Fruit fly (Drosophila melanogaster): ENCODE measurements around the gene pros.

pros gene

DNA sequence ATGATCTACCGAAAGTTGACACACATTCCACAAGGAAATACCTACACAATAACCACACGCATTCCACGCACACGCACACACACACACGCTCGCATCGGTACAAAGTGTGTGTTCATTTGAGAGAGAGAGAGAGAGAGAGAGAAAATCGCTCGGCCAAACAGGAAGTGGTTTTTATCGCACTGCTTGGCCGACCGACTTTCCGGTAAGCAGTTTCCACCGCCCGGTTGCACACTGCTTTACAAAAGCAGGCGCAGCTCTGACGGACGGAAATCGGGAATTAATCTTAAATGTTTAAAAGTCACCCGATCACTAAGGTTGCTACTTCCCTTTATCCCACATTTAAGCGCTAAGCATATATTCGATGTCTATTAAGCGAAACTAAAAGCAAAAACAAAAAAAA, 64.5 kb downstream of the pros start:
- peak; percentile 22 for TF ChIP-seq Dfd (GFP tag; optimal IDR thresholded peaks at IDR 0.05)
- TF ChIP-seq Dif (GFP tag; optimal IDR thresholded peaks at IDR 0.05; ENCODE audit: partially characterized antibody), result no peak

dm6 chr3R:11393896-11394295, 65.6 kb downstream of the pros start:
- TF ChIP-seq CG32264 (GFP tag; optimal IDR thresholded peaks at IDR 0.05) (no peak), Mio (GFP tag; optimal IDR thresholded peaks at IDR 0.05) (no peak), CG9705 (GFP tag; optimal IDR thresholded peaks at IDR 0.05) (no peak), ey (GFP tag; optimal IDR thresholded peaks at IDR 0.05) (no peak), psq (GFP tag; optimal IDR thresholded peaks at IDR 0.05) (no peak), HLH106 (tag; optimal IDR thresholded peaks at IDR 0.05) (no peak), N (GFP tag; optimal IDR thresholded peaks at IDR 0.05) (no peak), OdsH (GFP tag; optimal IDR thresholded peaks at IDR 0.05) (no peak), fru (GFP tag; optimal IDR thresholded peaks at IDR 0.05) (no peak), sv (GFP tag; optimal IDR thresholded peaks at IDR 0.05) (no peak), Dif (GFP tag; optimal IDR thresholded peaks at IDR 0.05; ENCODE audit: partially characterized antibody) (no peak), br (GFP tag; optimal IDR thresholded peaks at IDR 0.05) (no peak), jim (GFP tag; optimal IDR thresholded peaks at IDR 0.05) (no peak), pan (optimal IDR thresholded peaks at IDR 0.05) (no peak), Sp1 (GFP tag; optimal IDR thresholded peaks at IDR 0.05) (no peak), Vsx2 (GFP tag; optimal IDR thresholded peaks at IDR 0.05; ENCODE audit: partially characterized antibody) (no peak), dmrt93B (GFP tag; optimal IDR thresholded peaks at IDR 0.05) (no peak), CrebA (GFP tag; optimal IDR thresholded peaks at IDR 0.05; ENCODE audit: borderline replicate concordance) (no peak), Jra (GFP tag; optimal IDR thresholded peaks at IDR 0.05) (no peak)

DNA sequence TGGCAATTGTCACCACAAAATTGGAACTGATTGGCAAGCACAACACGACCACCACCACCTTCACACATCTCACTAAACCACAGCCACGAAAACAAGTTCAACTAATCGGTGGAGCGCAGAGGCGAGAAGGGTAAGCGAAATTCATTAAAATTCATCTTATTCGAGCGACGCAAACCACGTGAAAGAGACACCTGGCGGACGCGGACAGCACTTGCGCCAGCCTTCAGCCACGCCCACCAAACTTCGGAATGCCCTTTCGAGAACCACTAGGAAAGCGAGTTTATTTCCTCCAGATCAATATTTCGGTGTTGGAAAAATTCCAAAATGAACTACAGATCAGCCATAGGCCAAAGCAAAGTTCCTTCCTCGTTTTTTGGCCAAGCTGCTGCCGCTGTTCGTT, 67.3 kb downstream of the pros start:
- TF ChIP-seq tai (GFP tag; optimal IDR thresholded peaks at IDR 0.05), result no peak
- no peak for TF ChIP-seq sage (GFP tag; optimal IDR thresholded peaks at IDR 0.05)
- no peak for TF ChIP-seq Abd-B (GFP tag; optimal IDR thresholded peaks at IDR 0.05)
- no peak for TF ChIP-seq Rel (GFP tag; optimal IDR thresholded peaks at IDR 0.05)
- no peak for TF ChIP-seq Rel (tag; optimal IDR thresholded peaks at IDR 0.05)
- no peak for TF ChIP-seq sv (GFP tag; optimal IDR thresholded peaks at IDR 0.05)
- TF ChIP-seq Dif (GFP tag; optimal IDR thresholded peaks at IDR 0.05; ENCODE audit: partially characterized antibody), result no peak
- TF ChIP-seq lola (GFP tag; optimal IDR thresholded peaks at IDR 0.05), result no peak
- TF ChIP-seq CG9705 (GFP tag; optimal IDR thresholded peaks at IDR 0.05), result no peak
- TF ChIP-seq CrebA (GFP tag; optimal IDR thresholded peaks at IDR 0.05; ENCODE audit: borderline replicate concordance), result no peak
- TF ChIP-seq woc (GFP tag; optimal IDR thresholded peaks at IDR 0.05), result no peak
- TF ChIP-seq Sp1 (GFP tag; optimal IDR thresholded peaks at IDR 0.05), result no peak
- TF ChIP-seq h (GFP tag; optimal IDR thresholded peaks at IDR 0.05), result no peak
- TF ChIP-seq GATAd (GFP tag; optimal IDR thresholded peaks at IDR 0.05), result no peak
- no peak for TF ChIP-seq foxo (GFP tag; optimal IDR thresholded peaks at IDR 0.05)
- no peak for TF ChIP-seq Mio (GFP tag; optimal IDR thresholded peaks at IDR 0.05)
- TF ChIP-seq Jra (GFP tag; optimal IDR thresholded peaks at IDR 0.05), result no peak
- TF ChIP-seq psq (GFP tag; optimal IDR thresholded peaks at IDR 0.05), result no peak

DNA sequence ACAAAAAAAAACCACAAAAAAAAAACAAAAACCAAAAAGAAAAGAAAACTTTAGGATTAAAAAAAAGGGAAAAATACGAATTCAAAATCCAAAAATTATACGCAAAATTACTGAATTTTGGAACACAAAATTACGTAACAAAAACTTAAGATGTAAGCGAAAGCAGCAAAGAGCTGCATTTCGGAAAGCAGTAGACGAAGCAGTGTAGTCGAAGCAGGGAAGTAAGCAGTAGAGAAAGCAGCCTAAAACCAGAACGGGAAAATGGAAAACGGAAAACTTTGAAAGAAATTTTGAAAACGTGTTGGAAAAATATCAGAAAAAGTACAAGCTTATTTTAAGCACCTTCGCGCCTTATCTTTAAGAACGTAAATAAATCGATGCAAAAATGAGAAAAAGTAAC, 74.6 kb downstream of the pros start:
- TF ChIP-seq Myc (optimal IDR thresholded peaks at IDR 0.05) (no peak), Hr83 (GFP tag; optimal IDR thresholded peaks at IDR 0.05; ENCODE audit: poor library complexity, severe bottlenecking) (no peak), CG32264 (GFP tag; optimal IDR thresholded peaks at IDR 0.05) (no peak), sage (GFP tag; optimal IDR thresholded peaks at IDR 0.05) (no peak), CrebA (GFP tag; optimal IDR thresholded peaks at IDR 0.05; ENCODE audit: borderline replicate concordance) (no peak), OdsH (GFP tag; optimal IDR thresholded peaks at IDR 0.05) (no peak), pan (optimal IDR thresholded peaks at IDR 0.05) (no peak), ey (GFP tag; optimal IDR thresholded peaks at IDR 0.05) (no peak), lola (GFP tag; optimal IDR thresholded peaks at IDR 0.05) (no peak), usp (GFP tag; optimal IDR thresholded peaks at IDR 0.05) (no peak), Mio (GFP tag; optimal IDR thresholded peaks at IDR 0.05) (no peak), psq (GFP tag; optimal IDR thresholded peaks at IDR 0.05) (no peak)

DNA sequence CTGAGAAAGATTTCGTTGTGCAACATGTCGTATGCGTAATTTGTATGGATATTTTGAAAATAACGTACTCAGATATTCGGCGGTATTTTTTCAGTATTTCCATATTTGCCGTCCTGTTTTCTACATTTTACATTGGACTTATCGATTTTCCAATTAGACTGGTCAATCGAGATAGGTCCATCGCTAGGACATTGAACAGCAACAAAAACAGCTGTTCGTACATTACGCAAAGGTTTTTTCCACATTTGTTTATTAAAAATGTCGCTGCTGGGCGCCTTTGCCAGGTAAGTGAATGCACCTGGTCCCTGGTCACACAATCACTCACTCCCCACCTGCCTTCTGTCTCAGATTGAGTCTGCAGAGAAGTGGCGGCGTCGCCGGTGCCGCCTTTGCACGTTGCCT, 79.5 kb downstream of the pros start, which contains the start of gene mRpL40:
mRpL40 (plus strand) TSS at position 186 of the 402 bp plus-strand sequence.
- TF ChIP-seq Sp1 (GFP tag; optimal IDR thresholded peaks at IDR 0.05) (no peak), sage (GFP tag; optimal IDR thresholded peaks at IDR 0.05) (no peak), usp (GFP tag; optimal IDR thresholded peaks at IDR 0.05) (no peak), jim (GFP tag; optimal IDR thresholded peaks at IDR 0.05) (no peak), br (GFP tag; optimal IDR thresholded peaks at IDR 0.05) (no peak), ey (GFP tag; optimal IDR thresholded peaks at IDR 0.05) (no peak), Hnf4 (GFP tag; optimal IDR thresholded peaks at IDR 0.05) (no peak), brk (GFP tag; optimal IDR thresholded peaks at IDR 0.05) (no peak), Hr78 (GFP tag; optimal IDR thresholded peaks at IDR 0.05) (no peak), psq (GFP tag; optimal IDR thresholded peaks at IDR 0.05) (no peak), Abd-B (GFP tag; optimal IDR thresholded peaks at IDR 0.05) (no peak), rgr (GFP tag; optimal IDR thresholded peaks at IDR 0.05) (no peak), CG9705 (GFP tag; optimal IDR thresholded peaks at IDR 0.05) (no peak)
